Worm (Caenorhabditis elegans) whole organism, L3 larva: ENCODE measurements around the gene R02E12.5.

Experiments
- R02D3.7 ChIP-seq: fragments of 150-350 bp; optimal IDR thresholded peaks from 2 replicates; lab custom pipeline; 2014; ENCODE audit warnings: missing biosample characterization, missing genetic modification characterization
- ZK546.5 ChIP-seq: sonication (generic microtip); optimal IDR thresholded peaks from 2 replicates; lab custom pipeline; 2017; ENCODE audit warnings: missing biosample characterization, missing genetic modification characterization
- aly-2 ChIP-seq: fragments of 150-350 bp; optimal IDR thresholded peaks from 2 replicates; lab custom pipeline; 2014; ENCODE audit warnings: missing biosample characterization, missing genetic modification characterization
- ama-1 ChIP-seq: fragments of 150-350 bp; optimal IDR thresholded peaks from 2 replicates; lab custom pipeline; 2018
- ceh-16 ChIP-seq: sonication (generic microtip); optimal IDR thresholded peaks from 2 replicates; lab custom pipeline; 2017; ENCODE audit warnings: missing biosample characterization, missing genetic modification characterization
- ceh-28 ChIP-seq: fragments of 150-350 bp; optimal IDR thresholded peaks from 2 replicates; lab custom pipeline; 2014; ENCODE audit warnings: missing biosample characterization, missing genetic modification reagents, missing genetic modification characterization
- ceh-82 ChIP-seq: fragments of 150-350 bp; optimal IDR thresholded peaks from 2 replicates; lab custom pipeline; 2014; ENCODE audit warnings: missing biosample characterization, missing genetic modification characterization
- ceh-9 ChIP-seq: sonication (generic microtip); optimal IDR thresholded peaks from 2 replicates; lab custom pipeline; 2018; ENCODE audit warnings: missing biosample characterization, missing genetic modification characterization
- daf-12 ChIP-seq: fragments of 150-350 bp; optimal IDR thresholded peaks from 2 replicates; lab custom pipeline; 2014; ENCODE audit warnings: missing biosample characterization, missing genetic modification reagents, missing genetic modification characterization
- egl-27 ChIP-seq: sonication (generic microtip); optimal IDR thresholded peaks from 4 replicates; lab custom pipeline; 2017; ENCODE audit warnings: missing biosample characterization, missing genetic modification reagents, missing genetic modification characterization
- egl-5 ChIP-seq: fragments of 150-350 bp; optimal IDR thresholded peaks from 2 replicates; lab custom pipeline; 2017; ENCODE audit warnings: missing biosample characterization, missing genetic modification reagents, missing genetic modification characterization, inconsistent platforms
- elt-1 ChIP-seq: fragments of 150-350 bp; optimal IDR thresholded peaks from 2 replicates; lab custom pipeline; 2014; ENCODE audit warnings: missing biosample characterization, missing genetic modification characterization
- elt-2 ChIP-seq: sonication (generic microtip); optimal IDR thresholded peaks from 2 replicates; lab custom pipeline; 2016; ENCODE audit warnings: missing genetic modification reagents, mild to moderate bottlenecking, missing genetic modification characterization, missing compliant biosample characterization
- eor-1 ChIP-seq, 2 experiments: fragments of 150-350 bp; optimal IDR thresholded peaks; 2 replicates each; lab custom pipeline; 2014 to 2018; ENCODE audit warnings: missing biosample characterization in 2 of 2, missing genetic modification characterization in 2 of 2
- fkh-10 ChIP-seq: sonication (generic microtip); optimal IDR thresholded peaks from 2 replicates; lab custom pipeline; 2017; ENCODE audit warnings: missing biosample characterization, missing genetic modification reagents, missing genetic modification characterization
- fos-1 ChIP-seq: fragments of 150-350 bp; optimal IDR thresholded peaks from 2 replicates; lab custom pipeline; 2014; ENCODE audit warnings: missing biosample characterization, missing genetic modification characterization
- hmg-11 ChIP-seq: sonication (generic microtip); optimal IDR thresholded peaks from 2 replicates; lab custom pipeline; 2016; ENCODE audit warnings: missing genetic modification characterization, missing compliant biosample characterization
- jun-1 ChIP-seq: fragments of 150-350 bp; optimal IDR thresholded peaks from 2 replicates; lab custom pipeline; 2014; ENCODE audit warnings: missing biosample characterization, missing genetic modification reagents, missing genetic modification characterization
- lin-15B ChIP-seq: fragments of 150-350 bp; optimal IDR thresholded peaks from 2 replicates; lab custom pipeline; 2014; ENCODE audit warnings: missing biosample characterization, missing genetic modification characterization
- lin-39 ChIP-seq: fragments of 150-350 bp; optimal IDR thresholded peaks from 2 replicates; lab custom pipeline; 2018; ENCODE audit warnings: missing biosample characterization, missing genetic modification reagents, missing genetic modification characterization
- lsy-12 ChIP-seq: sonication (generic microtip); optimal IDR thresholded peaks from 2 replicates; lab custom pipeline; 2016; ENCODE audit warnings: mild to moderate bottlenecking, missing genetic modification characterization, missing compliant biosample characterization
- mdl-1 ChIP-seq: fragments of 150-350 bp; optimal IDR thresholded peaks from 2 replicates; lab custom pipeline; 2014; ENCODE audit warnings: missing biosample characterization, missing genetic modification characterization
- mml-1 ChIP-seq: fragments of 150-350 bp; sonication (generic microtip); optimal IDR thresholded peaks from 3 replicates; lab custom pipeline; 2014; ENCODE audit warnings: missing biosample characterization, missing genetic modification characterization
- nhr-12 ChIP-seq: fragments of 150-350 bp; optimal IDR thresholded peaks from 2 replicates; lab custom pipeline; 2014; ENCODE audit warnings: missing biosample characterization, missing genetic modification characterization
- nhr-23 ChIP-seq: fragments of 150-350 bp; optimal IDR thresholded peaks from 2 replicates; lab custom pipeline; 2014; ENCODE audit warnings: missing biosample characterization, missing genetic modification reagents, missing genetic modification characterization
- nhr-237 ChIP-seq: fragments of 150-350 bp; optimal IDR thresholded peaks from 2 replicates; lab custom pipeline; 2014; ENCODE audit warnings: missing biosample characterization, missing genetic modification characterization
- nhr-25 ChIP-seq: sonication (generic microtip); optimal IDR thresholded peaks from 2 replicates; lab custom pipeline; 2017; ENCODE audit warnings: missing biosample characterization, missing genetic modification characterization
- nhr-28 ChIP-seq: fragments of 150-350 bp; optimal IDR thresholded peaks from 2 replicates; lab custom pipeline; 2014; ENCODE audit warnings: missing biosample characterization, missing genetic modification characterization
- nhr-43 ChIP-seq: sonication (generic microtip); optimal IDR thresholded peaks from 2 replicates; lab custom pipeline; 2016; ENCODE audit warnings: mild to moderate bottlenecking, missing genetic modification characterization, missing compliant biosample characterization; ENCODE audit not compliant: poor library complexity, severe bottlenecking
- nhr-67 ChIP-seq: fragments of 150-350 bp; optimal IDR thresholded peaks from 2 replicates; lab custom pipeline; 2014; ENCODE audit warnings: missing biosample characterization, missing genetic modification characterization
- nhr-76 ChIP-seq: fragments of 150-350 bp; sonication (generic microtip); optimal IDR thresholded peaks from 5 replicates; lab custom pipeline; 2014; ENCODE audit warnings: missing biosample characterization, missing genetic modification characterization
- nhr-77 ChIP-seq: fragments of 150-350 bp; optimal IDR thresholded peaks from 2 replicates; lab custom pipeline; 2014; ENCODE audit warnings: missing biosample characterization, missing genetic modification characterization
- pha-4 ChIP-seq: fragments of 150-350 bp; optimal IDR thresholded peaks from 2 replicates; lab custom pipeline; 2014; ENCODE audit warnings: missing biosample characterization, missing genetic modification reagents, missing genetic modification characterization
- pqm-1 ChIP-seq: fragments of 150-350 bp; optimal IDR thresholded peaks from 2 replicates; lab custom pipeline; 2017; ENCODE audit warnings: missing biosample characterization, missing genetic modification characterization, inconsistent platforms
- sea-2 ChIP-seq: fragments of 150-350 bp; sonication (generic microtip); optimal IDR thresholded peaks from 4 replicates; lab custom pipeline; 2014; ENCODE audit warnings: missing biosample characterization, missing genetic modification reagents, missing genetic modification characterization
- skn-1 ChIP-seq: fragments of 150-350 bp; optimal IDR thresholded peaks from 2 replicates; lab custom pipeline; 2014; ENCODE audit warnings: missing biosample characterization, missing genetic modification characterization
- snpc-4 ChIP-seq: fragments of 150-350 bp; optimal IDR thresholded peaks from 2 replicates; lab custom pipeline; 2014; ENCODE audit warnings: missing biosample characterization, missing genetic modification characterization
- tbx-2 ChIP-seq: sonication (generic microtip); optimal IDR thresholded peaks from 2 replicates; lab custom pipeline; 2016; ENCODE audit warnings: mild to moderate bottlenecking, missing genetic modification characterization, missing compliant biosample characterization
- unc-39 ChIP-seq: sonication (generic microtip); optimal IDR thresholded peaks from 4 replicates; lab custom pipeline; 2017; ENCODE audit warnings: missing biosample characterization, missing genetic modification characterization
- unc-62 ChIP-seq: fragments of 150-350 bp; sonication (generic microtip); optimal IDR thresholded peaks from 4 replicates; lab custom pipeline; 2014; ENCODE audit warnings: missing biosample characterization, missing genetic modification reagents, missing genetic modification characterization
- zag-1 ChIP-seq: fragments of 150-350 bp; optimal IDR thresholded peaks from 2 replicates; lab custom pipeline; 2014; ENCODE audit warnings: missing biosample characterization, missing genetic modification characterization
- ztf-11 ChIP-seq: fragments of 150-350 bp; optimal IDR thresholded peaks from 2 replicates; lab custom pipeline; 2014; ENCODE audit warnings: missing biosample characterization, missing genetic modification characterization
- ztf-4 ChIP-seq: fragments of 150-350 bp; optimal IDR thresholded peaks from 2 replicates; lab custom pipeline; 2014; ENCODE audit warnings: missing biosample characterization, missing genetic modification characterization

The R02E12.5 gene

ce11 chrX:4003220-4003619, 6.1 kb downstream of the R02E12.5 start, which contains the start of gene R02E12.12:
R02E12.12 (plus strand) TSS chrX:4003520.
- TF ChIP-seq ama-1 (lab: Kevin White, UChicago) (no peak), nhr-25 (no peak), ztf-11 (tag; lab: Kevin White, UChicago) (no peak), ceh-16 (no peak)

DNA sequence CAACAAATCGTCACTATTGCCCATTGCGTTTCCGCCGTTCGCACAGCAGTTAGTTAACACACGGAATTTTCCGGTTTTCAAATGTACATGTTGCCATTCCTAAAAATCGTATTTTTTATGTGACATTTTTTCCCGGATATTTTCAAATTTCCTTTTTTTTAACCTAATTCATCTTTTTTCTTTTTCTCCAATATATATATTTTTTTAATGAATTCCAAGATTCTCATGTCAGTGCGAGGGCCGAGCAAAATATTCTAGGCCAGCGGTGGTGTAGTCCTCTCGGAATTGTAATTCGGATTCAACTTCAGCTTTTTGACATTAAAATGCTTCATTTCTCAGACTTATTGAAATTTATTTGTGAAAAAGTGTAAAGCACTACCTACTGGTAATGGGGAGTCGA, 7.9 kb downstream of the R02E12.5 start, which contains the start of gene R02E12.4:
R02E12.4 (plus strand) TSS at position 301 of the 400 bp plus-strand sequence.
- no peak for TF ChIP-seq jun-1 (tag; lab: Kevin White, UChicago)
- no peak for TF ChIP-seq fos-1 (tag; lab: Kevin White, UChicago)
- no peak for TF ChIP-seq nhr-12
- no peak for TF ChIP-seq unc-39
- TF ChIP-seq unc-62 (GFP tag; lab: Kevin White, UChicago): no peak
- no peak for TF ChIP-seq elt-1 (tag; lab: Kevin White, UChicago)
- TF ChIP-seq lsy-12: no peak
- no peak for TF ChIP-seq ceh-9 (tag; lab: Kevin White, UChicago)
- no peak for TF ChIP-seq fkh-10 (GFP tag; lab: Kevin White, UChicago)
- no peak for TF ChIP-seq R02D3.7 (tag; lab: Kevin White, UChicago)
- TF ChIP-seq ama-1 (lab: Kevin White, UChicago): no peak
- TF ChIP-seq ceh-82 (tag; lab: Kevin White, UChicago): no peak
- TF ChIP-seq lin-39: no peak
- TF ChIP-seq nhr-67: no peak
- no peak for TF ChIP-seq nhr-237 (tag; lab: Kevin White, UChicago)

- TF ChIP-seq elt-2 (tag; lab: Kevin White, UChicago) (no peak), aly-2 (tag; lab: Kevin White, UChicago) (no peak), ceh-28 (no peak), ztf-11 (tag; lab: Kevin White, UChicago) (no peak), zag-1 (tag; lab: Kevin White, UChicago) (no peak), unc-62 (GFP tag; lab: Kevin White, UChicago) (no peak), R02D3.7 (tag; lab: Kevin White, UChicago) (no peak), nhr-23 (tag; lab: Kevin White, UChicago) (no peak)
Observed at ce11 chrX:4006966-4007365, 9.8 kb downstream of the R02E12.5 start.

DNA sequence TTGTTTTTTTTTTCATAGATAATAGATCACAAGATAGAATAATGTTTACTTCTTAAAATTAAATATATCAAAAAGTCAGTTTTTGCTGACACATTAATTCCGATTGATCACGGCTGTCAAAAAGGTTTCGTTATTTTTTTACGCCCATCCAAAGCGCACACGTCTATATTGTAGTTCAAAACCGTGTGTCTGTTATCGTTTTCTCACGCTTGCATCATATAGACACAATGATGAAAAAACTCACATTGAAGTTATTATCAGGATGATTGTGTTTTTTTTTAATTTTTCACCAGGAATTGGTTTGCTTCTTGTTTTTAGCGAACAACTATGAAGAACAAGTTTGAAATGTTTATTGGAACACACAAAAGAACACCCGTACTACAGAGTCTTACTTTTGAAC, 10.6 kb downstream of the R02E12.5 start:
- TF ChIP-seq pha-4 (tag; lab: Kevin White, UChicago) (no peak), nhr-237 (tag; lab: Kevin White, UChicago) (no peak), nhr-43 (tag; lab: Kevin White, UChicago) (peak; percentile 21), elt-1 (tag; lab: Kevin White, UChicago) (no peak), ceh-9 (tag; lab: Kevin White, UChicago) (no peak), ceh-28 (no peak), tbx-2 (tag; lab: Kevin White, UChicago) (no peak), lin-15B (tag; lab: Kevin White, UChicago) (no peak), ama-1 (lab: Kevin White, UChicago) (no peak), R02D3.7 (tag; lab: Kevin White, UChicago) (no peak), zag-1 (tag; lab: Kevin White, UChicago) (no peak), unc-62 (GFP tag; lab: Kevin White, UChicago) (no peak), pqm-1 (tag; lab: Kevin White, UChicago) (peak; percentile 69), sea-2 (no peak), skn-1 (tag; lab: Kevin White, UChicago) (peak; percentile 55), ZK546.5 (tag; lab: Kevin White, UChicago) (no peak), snpc-4 (tag; lab: Kevin White, UChicago) (peak; percentile 30), mml-1 (tag; lab: Kevin White, UChicago) (no peak), hmg-11 (tag; lab: Kevin White, UChicago) (no peak), nhr-23 (tag; lab: Kevin White, UChicago) (no peak), egl-5 (tag; lab: Kevin White, UChicago) (no peak), mdl-1 (tag; lab: Kevin White, UChicago) (no peak), ceh-16 (no peak), nhr-67 (no peak), nhr-25 (no peak), daf-12 (tag; lab: Kevin White, UChicago) (no peak), fos-1 (tag; lab: Kevin White, UChicago) (peak; percentile 56), elt-2 (tag; lab: Kevin White, UChicago) (peak; percentile 97), nhr-28 (tag; lab: Kevin White, UChicago) (no peak), unc-39 (no peak), jun-1 (tag; lab: Kevin White, UChicago) (no peak), fkh-10 (GFP tag; lab: Kevin White, UChicago) (no peak), ceh-82 (tag; lab: Kevin White, UChicago) (no peak), nhr-76 (no peak), egl-27 (tag; lab: Kevin White, UChicago) (no peak), lsy-12 (no peak), nhr-77 (tag; lab: Kevin White, UChicago) (no peak), eor-1 (tag; optimal IDR thresholded peaks at IDR 0.05; lab: Kevin White, UChicago) (no peak), nhr-12 (no peak), ztf-4 (tag; lab: Kevin White, UChicago) (no peak)
